Fruit fly (Drosophila melanogaster): ENCODE results near the gene CG1622.

DNA sequence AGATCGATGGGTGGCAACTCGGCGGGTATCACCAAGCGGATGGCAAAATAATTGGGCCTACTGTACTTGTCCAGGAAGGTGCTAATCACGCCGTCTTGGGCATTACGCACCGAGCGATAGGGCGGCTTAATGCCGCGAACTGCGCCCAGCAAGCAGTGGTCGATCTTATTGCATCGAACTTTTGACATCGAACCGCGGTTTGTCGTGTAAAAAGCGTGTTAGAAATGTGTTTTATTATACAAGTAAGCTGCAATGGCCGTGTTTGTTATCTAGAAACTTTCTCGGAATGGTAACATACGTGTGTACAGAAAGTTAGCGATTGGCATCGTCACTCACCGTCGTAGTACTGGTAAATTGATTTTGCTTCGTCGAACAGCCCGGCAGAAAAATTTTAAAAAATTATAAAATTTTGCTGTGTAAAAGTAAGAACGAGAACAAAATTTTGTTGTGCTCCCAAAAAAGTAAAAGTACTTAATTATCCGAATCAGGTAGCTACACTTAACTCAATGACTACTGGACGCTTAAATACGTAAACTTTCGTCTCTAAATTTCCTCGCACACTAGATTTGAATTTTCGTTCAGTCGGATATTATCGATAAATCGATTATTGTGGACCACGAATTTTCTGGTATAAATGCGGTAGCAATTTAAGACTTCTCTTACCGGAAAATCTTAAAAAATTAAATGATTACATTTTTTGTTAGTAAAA, 38.7 kb upstream of the CG1622 start, which contains the start of the genes mew and CG15742:
- TF ChIP-seq usp (GFP tag; optimal IDR thresholded peaks at IDR 0.05) = no peak
- TF ChIP-seq pan (optimal IDR thresholded peaks at IDR 0.05) = no peak
